Worm (Caenorhabditis elegans) whole organism, mixed stage, embryonic: ENCODE measurements around the gene R01H2.8.

Source experiments
- blmp-1 ChIP-seq: fragments of 150-350 bp; optimal IDR thresholded peaks from 2 replicates; lab custom pipeline; 2014; ENCODE audit warnings: missing biosample characterization, missing genetic modification characterization
- cnd-1 ChIP-seq: fragments of 200-800 bp; sonication (Bioruptor generic); optimal IDR thresholded peaks from 2 replicates; lab custom pipeline; 2018; ENCODE audit warnings: mild to moderate bottlenecking, missing genetic modification characterization, missing compliant biosample characterization
- elt-1 ChIP-seq: sonication (generic microtip); optimal IDR thresholded peaks from 2 replicates; lab custom pipeline; 2017; ENCODE audit warnings: missing genetic modification characterization, mild to moderate bottlenecking, missing compliant biosample characterization, antibody characterized with exemption, moderate library complexity, borderline replicate concordance; ENCODE audit not compliant: insufficient read depth
- hlh-1 ChIP-seq: fragments of 150-350 bp; optimal IDR thresholded peaks from 2 replicates; lab custom pipeline; 2014; ENCODE audit warnings: missing biosample characterization, missing genetic modification reagents, missing genetic modification characterization
- lsy-2 ChIP-seq: fragments of 150-350 bp; optimal IDR thresholded peaks from 2 replicates; lab custom pipeline; 2014; ENCODE audit warnings: missing biosample characterization, missing genetic modification characterization
- mep-1 ChIP-seq: fragments of 150-350 bp; optimal IDR thresholded peaks from 2 replicates; lab custom pipeline; 2017; ENCODE audit warnings: missing biosample characterization, missing genetic modification reagents, missing genetic modification characterization, inconsistent platforms
- nhr-28 ChIP-seq: fragments of 150-350 bp; optimal IDR thresholded peaks from 2 replicates; lab custom pipeline; 2014; ENCODE audit warnings: missing biosample characterization, missing genetic modification characterization
- unc-39 ChIP-seq: fragments of 150-350 bp; optimal IDR thresholded peaks from 2 replicates; lab custom pipeline; 2014; ENCODE audit warnings: missing biosample characterization, missing genetic modification characterization
- unc-62 ChIP-seq: fragments of 150-350 bp; optimal IDR thresholded peaks from 2 replicates; lab custom pipeline; 2014; ENCODE audit warnings: missing biosample characterization, missing genetic modification reagents, missing genetic modification characterization
- ztf-11 ChIP-seq: fragments of 150-350 bp; optimal IDR thresholded peaks from 2 replicates; lab custom pipeline; 2014; ENCODE audit warnings: missing biosample characterization, missing genetic modification characterization

DNA sequence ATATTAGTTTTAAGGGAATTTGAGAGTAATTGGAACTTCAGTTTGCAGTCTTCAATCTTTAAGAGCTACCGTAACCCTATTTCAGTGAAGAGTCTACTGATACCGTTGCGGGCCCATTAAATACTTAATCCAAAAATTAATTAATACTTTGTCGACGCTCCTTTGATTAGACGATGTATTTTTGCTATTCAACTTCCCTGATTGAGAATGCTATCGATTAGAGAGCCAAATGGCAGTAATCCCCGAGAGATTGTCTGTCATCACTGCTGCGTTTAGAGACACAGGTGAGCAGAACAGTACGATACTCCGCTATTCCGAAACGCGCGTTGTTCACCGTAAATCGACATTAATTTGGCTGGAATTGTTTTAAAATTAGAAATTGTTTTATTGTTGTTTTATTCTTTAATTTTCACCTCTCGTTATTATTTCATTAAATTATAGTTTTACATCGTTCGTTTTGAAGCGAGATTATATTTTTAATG lies 47.7 kb upstream of the R01H2.8 start, which contains the start of gene rfl-1:
- no peak for TF ChIP-seq cnd-1
- TF ChIP-seq mep-1 (tag; lab: Kevin White, UChicago): no peak
- TF ChIP-seq ztf-11: no peak
- no peak for TF ChIP-seq unc-62 (GFP tag; lab: Kevin White, UChicago)
- no peak for TF ChIP-seq unc-39 (tag; lab: Kevin White, UChicago)
- TF ChIP-seq hlh-1 (tag; lab: Kevin White, UChicago): peak; percentile 24
- peak; percentile 70 for TF ChIP-seq lsy-2
- no peak for TF ChIP-seq blmp-1 (tag; lab: Kevin White, UChicago)
- TF ChIP-seq nhr-28 (tag; lab: Kevin White, UChicago): no peak
- no peak for TF ChIP-seq elt-1 (tag; lab: Kevin White, UChicago)
